Fruit fly (Drosophila melanogaster): ENCODE results near the gene Mhcl.

DNA sequence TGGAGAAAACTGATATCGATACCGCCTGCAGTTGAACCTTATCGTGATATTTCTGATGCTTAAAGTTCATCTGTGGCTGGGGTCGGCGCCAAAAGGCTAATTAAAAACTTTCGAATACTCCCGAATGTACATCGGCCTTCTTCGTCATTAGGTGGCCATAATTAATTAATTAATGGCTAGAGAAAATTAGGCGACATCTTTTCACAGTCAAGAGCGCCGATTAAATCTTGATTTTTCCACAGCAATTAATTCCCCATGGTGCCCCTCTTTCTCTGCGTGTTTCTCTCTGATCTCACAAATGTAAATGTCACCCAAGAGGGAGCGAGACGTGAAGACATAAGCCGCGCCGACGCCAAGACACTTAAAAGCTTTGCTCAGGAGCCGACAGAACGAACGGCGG lies 68.1 kb downstream of the Mhcl start:
- no peak for TF ChIP-seq CG6792 (GFP tag; optimal IDR thresholded peaks at IDR 0.05)
- TF ChIP-seq CG11294 (GFP tag; IDR thresholded peaks at IDR 0.05), result no peak
- no peak for TF ChIP-seq esn (GFP tag; optimal IDR thresholded peaks at IDR 0.05)
- no peak for TF ChIP-seq CG10631 (GFP tag; optimal IDR thresholded peaks at IDR 0.05)
